Worm (Caenorhabditis elegans) whole organism, L2 larva: Measurements from ENCODE around the gene trx-1.

ENCODE experiments used
- C34F6.9 ChIP-seq: fragments of 150-350 bp; optimal IDR thresholded peaks from 2 replicates; lab custom pipeline; 2014; ENCODE audit warnings: missing biosample characterization, missing genetic modification characterization
- F13H6.1 ChIP-seq: sonication (generic microtip); optimal IDR thresholded peaks from 2 replicates; lab custom pipeline; 2016; ENCODE audit warnings: missing genetic modification characterization, missing compliant biosample characterization
- R02D3.7 ChIP-seq: fragments of 150-350 bp; optimal IDR thresholded peaks from 2 replicates; lab custom pipeline; 2014; ENCODE audit warnings: missing biosample characterization, missing genetic modification characterization
- Y55F3AM.14 ChIP-seq: fragments of 200-800 bp; sonication (Bioruptor generic); optimal IDR thresholded peaks from 2 replicates; lab custom pipeline; 2018; ENCODE audit warnings: mild to moderate bottlenecking, missing genetic modification characterization, missing compliant biosample characterization
- ama-1 ChIP-seq: fragments of 150-350 bp; optimal IDR thresholded peaks from 2 replicates; lab custom pipeline; 2018; ENCODE audit warnings: inconsistent platforms
- crh-2 ChIP-seq: sonication (generic microtip); optimal IDR thresholded peaks from 2 replicates; lab custom pipeline; 2017; ENCODE audit warnings: missing biosample characterization, missing genetic modification characterization
- dmd-4 ChIP-seq: sonication (generic microtip); optimal IDR thresholded peaks from 2 replicates; lab custom pipeline; 2017; ENCODE audit warnings: missing biosample characterization, missing genetic modification characterization
- egl-27 ChIP-seq: sonication (generic microtip); optimal IDR thresholded peaks from 3 replicates; lab custom pipeline; 2017; ENCODE audit warnings: missing biosample characterization, missing genetic modification reagents, missing genetic modification characterization
- elt-3 ChIP-seq: sonication (generic microtip); optimal IDR thresholded peaks from 2 replicates; lab custom pipeline; 2017; ENCODE audit warnings: missing biosample characterization, missing genetic modification characterization
- fos-1 ChIP-seq: fragments of 150-350 bp; optimal IDR thresholded peaks from 2 replicates; lab custom pipeline; 2014; ENCODE audit warnings: missing biosample characterization, missing genetic modification characterization
- gmeb-1 ChIP-seq: fragments of 150-350 bp; optimal IDR thresholded peaks from 2 replicates; lab custom pipeline; 2014; ENCODE audit warnings: missing biosample characterization, missing genetic modification characterization
- lin-13 ChIP-seq: fragments of 150-350 bp; optimal IDR thresholded peaks from 2 replicates; lab custom pipeline; 2014; ENCODE audit warnings: missing biosample characterization, missing genetic modification reagents, missing genetic modification characterization
- lin-39 ChIP-seq: fragments of 150-350 bp; optimal IDR thresholded peaks from 2 replicates; lab custom pipeline; 2014; ENCODE audit warnings: missing biosample characterization, missing genetic modification reagents, missing genetic modification characterization
- lsy-2 ChIP-seq, 2 experiments: fragments of 150-350 bp in 1 of 2; sonication (generic microtip) in 1 of 2; optimal IDR thresholded peaks; 2 replicates each; lab custom pipeline; 2014 to 2017; ENCODE audit warnings: missing biosample characterization in 2 of 2, missing genetic modification characterization in 2 of 2
- mab-5 ChIP-seq: fragments of 150-350 bp; optimal IDR thresholded peaks from 2 replicates; lab custom pipeline; 2014; ENCODE audit warnings: missing biosample characterization, missing genetic modification characterization
- mbf-1 ChIP-seq: sonication (generic microtip); optimal IDR thresholded peaks from 2 replicates; lab custom pipeline; 2017; ENCODE audit warnings: missing biosample characterization, missing genetic modification characterization
- mdl-1 ChIP-seq, 2 experiments: fragments of 150-350 bp in 1 of 2; sonication (generic microtip) in 1 of 2; optimal IDR thresholded peaks; 2 replicates each; lab custom pipeline; 2017; ENCODE audit warnings: missing biosample characterization in 2 of 2, missing genetic modification characterization in 2 of 2
- nhr-11 ChIP-seq: fragments of 150-350 bp; optimal IDR thresholded peaks from 2 replicates; lab custom pipeline; 2014; ENCODE audit warnings: missing biosample characterization, missing genetic modification characterization
- nhr-12 ChIP-seq: fragments of 150-350 bp; optimal IDR thresholded peaks from 2 replicates; lab custom pipeline; 2014; ENCODE audit warnings: missing biosample characterization, missing genetic modification characterization
- nhr-129 ChIP-seq: fragments of 150-350 bp; optimal IDR thresholded peaks from 2 replicates; lab custom pipeline; 2014; ENCODE audit warnings: missing biosample characterization, missing genetic modification characterization
- nhr-21 ChIP-seq: fragments of 150-350 bp; optimal IDR thresholded peaks from 2 replicates; lab custom pipeline; 2014; ENCODE audit warnings: missing biosample characterization, missing genetic modification characterization
- nhr-23 ChIP-seq: fragments of 150-350 bp; optimal IDR thresholded peaks from 2 replicates; lab custom pipeline; 2014; ENCODE audit warnings: missing biosample characterization, missing genetic modification reagents, missing genetic modification characterization
- nhr-237 ChIP-seq: fragments of 150-350 bp; optimal IDR thresholded peaks from 2 replicates; lab custom pipeline; 2014; ENCODE audit warnings: missing biosample characterization, missing genetic modification characterization
- nhr-25 ChIP-seq: fragments of 150-350 bp; sonication (generic microtip); optimal IDR thresholded peaks from 3 replicates; lab custom pipeline; 2014; ENCODE audit warnings: missing biosample characterization, missing genetic modification characterization
- nhr-6 ChIP-seq: fragments of 150-350 bp; optimal IDR thresholded peaks from 2 replicates; lab custom pipeline; 2014; ENCODE audit warnings: missing biosample characterization, missing genetic modification characterization
- nhr-77 ChIP-seq: fragments of 150-350 bp; optimal IDR thresholded peaks from 2 replicates; lab custom pipeline; 2014; ENCODE audit warnings: missing biosample characterization, missing genetic modification characterization
- peb-1 ChIP-seq: fragments of 150-350 bp; optimal IDR thresholded peaks from 2 replicates; lab custom pipeline; 2014; ENCODE audit warnings: missing biosample characterization, missing genetic modification characterization
- sem-4 ChIP-seq: fragments of 150-350 bp; optimal IDR thresholded peaks from 2 replicates; lab custom pipeline; 2014; ENCODE audit warnings: missing biosample characterization, missing genetic modification reagents, missing genetic modification characterization
- sma-3 ChIP-seq: sonication (generic microtip); optimal IDR thresholded peaks from 2 replicates; lab custom pipeline; 2016; ENCODE audit warnings: missing genetic modification reagents, missing genetic modification characterization, missing compliant biosample characterization
- sma-9 ChIP-seq, 2 experiments: fragments of 150-350 bp in 1 of 2; sonication (generic microtip) in 1 of 2; optimal IDR thresholded peaks; 2 replicates each; lab custom pipeline; 2014 to 2016; ENCODE audit warnings: missing genetic modification characterization in 2 of 2, mild to moderate bottlenecking in 1 of 2, missing biosample characterization in 1 of 2, missing compliant biosample characterization in 1 of 2, missing genetic modification reagents in 1 of 2, moderate library complexity in 1 of 2
- unc-39 ChIP-seq: fragments of 150-350 bp; optimal IDR thresholded peaks from 2 replicates; lab custom pipeline; 2014; ENCODE audit warnings: missing biosample characterization, missing genetic modification characterization
- unc-55 ChIP-seq: fragments of 150-350 bp; sonication (generic microtip); optimal IDR thresholded peaks from 3 replicates; lab custom pipeline; 2014; ENCODE audit warnings: missing biosample characterization, missing genetic modification reagents, missing genetic modification characterization
- zag-1 ChIP-seq: fragments of 150-350 bp; optimal IDR thresholded peaks from 2 replicates; lab custom pipeline; 2014; ENCODE audit warnings: missing biosample characterization, missing genetic modification characterization
- ztf-1 ChIP-seq: fragments of 200-800 bp; sonication (Bioruptor generic); conservative IDR thresholded peaks from 2 replicates; pipeline ENCODE4 v1.3.6; 2022; ENCODE audit warnings: missing genetic modification characterization, missing compliant biosample characterization
- ztf-11 ChIP-seq: sonication (generic microtip); optimal IDR thresholded peaks from 2 replicates; lab custom pipeline; 2017; ENCODE audit warnings: missing biosample characterization, missing genetic modification characterization
- ztf-4 ChIP-seq: fragments of 150-350 bp; optimal IDR thresholded peaks from 2 replicates; lab custom pipeline; 2014; ENCODE audit warnings: missing biosample characterization, missing genetic modification characterization

Gene trx-1

ce11 chrII:7758397-7759135 lies 5.2 kb upstream of the trx-1 start, which contains the start of gene B0228.7 (continued):
- TF ChIP-seq unc-39 (tag; lab: Kevin White, UChicago), result no peak
- no peak for TF ChIP-seq elt-3 (tag; lab: Kevin White, UChicago)
- TF ChIP-seq dmd-4 (tag; lab: Kevin White, UChicago), result no peak
- no peak for TF ChIP-seq nhr-12 (tag; lab: Kevin White, UChicago)
- TF ChIP-seq nhr-23, result no peak
- no peak for TF ChIP-seq nhr-6 (tag; lab: Kevin White, UChicago)
- TF ChIP-seq crh-2 (tag; lab: Kevin White, UChicago), result peak; percentile 50
- TF ChIP-seq unc-55 (GFP tag; lab: Kevin White, UChicago), result peak; percentile 57
- TF ChIP-seq lsy-2 (tag; optimal IDR thresholded peaks at IDR 0.05; lab: Kevin White, UChicago), result peak in 1 of 2 experiments; percentile 64
- peak; percentile 37 for TF ChIP-seq fos-1
- no peak for TF ChIP-seq ztf-11 (tag; lab: Kevin White, UChicago)
- TF ChIP-seq ztf-4 (tag; lab: Kevin White, UChicago), result no peak
- no peak for TF ChIP-seq nhr-77
- TF ChIP-seq mbf-1, result no peak
- peak; percentile 55 for TF ChIP-seq nhr-129 (tag; lab: Kevin White, UChicago)
- no peak for TF ChIP-seq nhr-237
- TF ChIP-seq nhr-25, result no peak
- TF ChIP-seq mab-5 (tag; lab: Kevin White, UChicago), result no peak
- no peak for TF ChIP-seq R02D3.7 (tag; lab: Kevin White, UChicago)
- TF ChIP-seq gmeb-1 (tag; lab: Kevin White, UChicago), result no peak
- no peak for TF ChIP-seq F13H6.1 (tag; lab: Kevin White, UChicago)

ce11 chrII:7756810-7757209 lies 3.4 kb upstream of the trx-1 start:
- TF ChIP-seq mbf-1 (no peak), ztf-1 (GFP tag; lab: Robert Waterston, UW) (no peak), nhr-11 (tag; lab: Kevin White, UChicago) (no peak), elt-3 (tag; lab: Kevin White, UChicago) (no peak), nhr-237 (no peak), lsy-2 (tag; optimal IDR thresholded peaks at IDR 0.05; lab: Kevin White, UChicago) (peak in 1 of 2 experiments; percentile 66), sem-4 (tag; lab: Kevin White, UChicago) (no peak), nhr-6 (tag; lab: Kevin White, UChicago) (no peak), ama-1 (peak; percentile 38), lin-13 (GFP tag; lab: Kevin White, UChicago) (peak; percentile 52), nhr-23 (no peak), mdl-1 (tag; optimal IDR thresholded peaks at IDR 0.05; lab: Kevin White, UChicago) (no peak), F13H6.1 (tag; lab: Kevin White, UChicago) (peak; percentile 4), C34F6.9 (no peak), nhr-25 (no peak), gmeb-1 (tag; lab: Kevin White, UChicago) (peak; percentile 69), Y55F3AM.14 (no peak), lin-39 (tag; lab: Kevin White, UChicago) (no peak), R02D3.7 (tag; lab: Kevin White, UChicago) (no peak), crh-2 (tag; lab: Kevin White, UChicago) (peak; percentile 88), sma-3 (GFP tag; lab: Kevin White, UChicago) (peak; percentile 81), nhr-129 (tag; lab: Kevin White, UChicago) (peak; percentile 74), peb-1 (tag; lab: Kevin White, UChicago) (no peak), fos-1 (peak; percentile 44), nhr-21 (tag; lab: Kevin White, UChicago) (peak; percentile 85), egl-27 (peak; percentile 24), ztf-4 (tag; lab: Kevin White, UChicago) (peak; percentile 39), unc-39 (tag; lab: Kevin White, UChicago) (no peak), sma-9 (GFP tag; optimal IDR thresholded peaks at IDR 0.05; lab: Kevin White, UChicago) (peak; percentile 75), sma-9 (tag; optimal IDR thresholded peaks at IDR 0.05; lab: Kevin White, UChicago) (no peak), dmd-4 (tag; lab: Kevin White, UChicago) (no peak), zag-1 (tag; lab: Kevin White, UChicago) (no peak), nhr-77 (peak; percentile 7)

ce11 chrII:7755116-7755571 lies 1.7 kb upstream of the trx-1 start, which contains the start of the genes B0228.6 and B0228.1:
Gene B0228.6, minus strand, starts transcription at chrII:7755166.
Gene B0228.1, plus strand, starts transcription at chrII:7755343.
- peak in 1 of 2 experiments; percentile 38 for TF ChIP-seq lsy-2 (tag; optimal IDR thresholded peaks at IDR 0.05; lab: Kevin White, UChicago)
- TF ChIP-seq C34F6.9, result peak; percentile 76
- no peak for TF ChIP-seq egl-27
